Worm (Caenorhabditis elegans): ENCODE results near the gene C08H9.16.

DNA sequence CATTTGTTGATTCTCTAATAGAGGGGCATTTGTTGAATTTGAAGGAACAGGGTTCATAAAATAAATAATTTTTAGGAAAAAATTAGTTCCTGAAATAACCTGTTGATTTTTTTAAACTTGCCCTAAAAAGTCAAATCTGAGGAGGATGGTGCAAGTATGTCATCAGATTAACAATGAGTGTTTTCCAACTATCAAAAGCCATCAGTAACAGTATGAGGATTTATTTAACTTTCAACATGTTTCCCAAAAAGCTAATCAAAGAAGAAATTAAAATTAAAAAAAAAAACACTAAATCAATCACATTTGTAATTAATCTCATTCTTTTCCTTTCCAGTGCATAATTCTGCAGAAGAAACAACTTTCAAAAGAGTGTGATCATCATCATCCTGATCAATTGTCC is 33.0 kb upstream of the C08H9.16 start, which contains the start of gene chil-5:
- no peak for TF ChIP-seq snpc-4 (tag; optimal IDR thresholded peaks at IDR 0.05)
- TF ChIP-seq fkh-10 (GFP tag; optimal IDR thresholded peaks at IDR 0.05) = no peak
- TF ChIP-seq tbx-2 (tag; optimal IDR thresholded peaks at IDR 0.05) = no peak
- no peak for TF ChIP-seq ceh-82 (tag; optimal IDR thresholded peaks at IDR 0.05)
- no peak for TF ChIP-seq fos-1 (tag; optimal IDR thresholded peaks at IDR 0.05)
- no peak for TF ChIP-seq isw-1 (GFP tag; IDR thresholded peaks at IDR 0.05)
- TF ChIP-seq ama-1 (optimal IDR thresholded peaks at IDR 0.05) = no peak
- no peak for TF ChIP-seq nhr-237 (tag; optimal IDR thresholded peaks at IDR 0.05)
- TF ChIP-seq zag-1 (tag; optimal IDR thresholded peaks at IDR 0.05) = no peak
- no peak for TF ChIP-seq pax-3 (tag; optimal IDR thresholded peaks at IDR 0.05)
- no peak for TF ChIP-seq dpl-1 (GFP tag; optimal IDR thresholded peaks at IDR 0.05)
- no peak for TF ChIP-seq ztf-11 (tag; optimal IDR thresholded peaks at IDR 0.05)
- no peak for TF ChIP-seq unc-62 (GFP tag; optimal IDR thresholded peaks at IDR 0.05)
- TF ChIP-seq ztf-4 (tag; optimal IDR thresholded peaks at IDR 0.05) = no peak

Data from whole organism, L1 larva.